Worm (Caenorhabditis elegans): ENCODE results near the gene rps-13.
A peak's percentile ranks its signal among the peaks of the same experiment; 100 is the strongest.

Gene rps-13

ce11 chrIII:6420995-6421404 is 46.2 kb upstream of the rps-13 start:
- TF ChIP-seq ztf-3 (GFP tag; optimal IDR thresholded peaks at IDR 0.05) (peak; percentile 63), dpff-1 (tag; optimal IDR thresholded peaks at IDR 0.05) (no peak), rpc-1 (optimal IDR thresholded peaks at IDR 0.05) (no peak), rpc-1 (tag; optimal IDR thresholded peaks at IDR 0.05) (no peak), Y79H2A.3 (GFP tag; conservative IDR thresholded peaks at IDR 0.05) (no peak), nhr-90 (tag; optimal IDR thresholded peaks at IDR 0.05) (no peak), cebp-2 (GFP tag; IDR thresholded peaks at IDR 0.05) (no peak), ets-4 (GFP tag; optimal IDR thresholded peaks at IDR 0.05) (peak; percentile 74), bed-1 (GFP tag; IDR thresholded peaks at IDR 0.05) (no peak), T07F8.4 (tag; optimal IDR thresholded peaks at IDR 0.05) (peak; percentile 5), Y56A3A.18 (GFP tag; IDR thresholded peaks at IDR 0.05) (peak; percentile 60), ztf-22 (GFP tag; optimal IDR thresholded peaks at IDR 0.05) (peak; percentile 60), B0035.1 (tag; optimal IDR thresholded peaks at IDR 0.05) (no peak), lin-26 (GFP tag; IDR thresholded peaks at IDR 0.05) (peak; percentile 66), hsf-1 (GFP tag; IDR thresholded peaks at IDR 0.05) (no peak), hrde-1 (tag; optimal IDR thresholded peaks at IDR 0.05; ENCODE audit: borderline replicate concordance) (no peak), lag-1 (GFP tag; IDR thresholded peaks at IDR 0.05) (no peak), F33H1.4 (GFP tag; IDR thresholded peaks at IDR 0.05) (no peak), dpl-1 (GFP tag; optimal IDR thresholded peaks at IDR 0.05) (no peak), ceh-40 (GFP tag; IDR thresholded peaks at IDR 0.05) (no peak), ama-1 (optimal IDR thresholded peaks at IDR 0.05) (no peak), ama-1 (GFP tag; optimal IDR thresholded peaks at IDR 0.05) (no peak), F22D6.2 (tag; optimal IDR thresholded peaks at IDR 0.05) (peak; percentile 78), nhr-27 (tag; optimal IDR thresholded peaks at IDR 0.05) (no peak), cebp-1 (GFP tag; IDR thresholded peaks at IDR 0.05) (0 out of 2 replicates have a peak, but pooled peaks have one; percentile 7), cebp-1 (tag; optimal IDR thresholded peaks at IDR 0.05) (peak; percentile 88), T26A5.8 (tag; optimal IDR thresholded peaks at IDR 0.05) (no peak), mxl-1 (tag; optimal IDR thresholded peaks at IDR 0.05) (no peak), lin-54 (GFP tag; optimal IDR thresholded peaks at IDR 0.05) (peak; percentile 71), tbx-9 (tag; optimal IDR thresholded peaks at IDR 0.05; ENCODE audit: borderline replicate concordance) (no peak), ztf-18 (tag; optimal IDR thresholded peaks at IDR 0.05) (peak; percentile 38), fkh-3 (tag; optimal IDR thresholded peaks at IDR 0.05) (no peak), B0336.3 (GFP tag; IDR thresholded peaks at IDR 0.05) (peak; percentile 88), ztf-25 (GFP tag; IDR thresholded peaks at IDR 0.05) (no peak), egl-18 (GFP tag; IDR thresholded peaks at IDR 0.05) (no peak), C06A6.2 (GFP tag; conservative IDR thresholded peaks at IDR 0.05) (peak; percentile 86), aptf-2 (GFP tag; conservative IDR thresholded peaks at IDR 0.05) (no peak), attf-6 (GFP tag; IDR thresholded peaks at IDR 0.05) (no peak), unc-130 (GFP tag; optimal IDR thresholded peaks at IDR 0.05) (no peak), nhr-179 (tag; optimal IDR thresholded peaks at IDR 0.05) (no peak), hmg-20 (GFP tag; IDR thresholded peaks at IDR 0.05) (peak; percentile 24; the same call in 1 of the 2 replicates), Y53F4B.3 (GFP tag; IDR thresholded peaks at IDR 0.05) (no peak), tbp1 (GFP tag; optimal IDR thresholded peaks at IDR 0.05) (peak; percentile 63), attf-3 (GFP tag; conservative IDR thresholded peaks at IDR 0.05) (no peak), ceh-79 (tag; optimal IDR thresholded peaks at IDR 0.05) (no peak), mcd-1 (GFP tag; IDR thresholded peaks at IDR 0.05) (peak; percentile 81), sptf-2 (GFP tag; optimal IDR thresholded peaks at IDR 0.05) (no peak), ztf-6 (GFP tag; IDR thresholded peaks at IDR 0.05) (no peak), F52B5.7 (tag; optimal IDR thresholded peaks at IDR 0.05) (no peak), F55B11.4 (tag; optimal IDR thresholded peaks at IDR 0.05; ENCODE audit: borderline replicate concordance, insufficient read depth) (no peak), let-607 (tag; optimal IDR thresholded peaks at IDR 0.05) (peak in 1 of 2 experiments; percentile 70)

All from whole organism, young adult.